Fruit fly (Drosophila melanogaster) whole organism, wandering third instar larva: ENCODE results near the gene CG31278.

Experiments
- Dfd ChIP-seq: fragments of >200 bp; optimal IDR thresholded peaks from 2 replicates; lab custom pipeline; 2017; ENCODE audit warnings: missing biosample characterization, missing genetic modification characterization
- Dif ChIP-seq: fragments of 200-275, 200-300 bp; sonication (Bioruptor generic); optimal IDR thresholded peaks from 2 replicates; lab custom pipeline; 2018; ENCODE audit warnings: missing biosample characterization, missing genetic modification characterization; ENCODE audit not compliant: partially characterized antibody
- Myc ChIP-seq: fragments of >200 bp; optimal IDR thresholded peaks from 2 replicates; lab custom pipeline; 2017
- OdsH ChIP-seq: fragments of 200-800 bp; sonication (Bioruptor generic); optimal IDR thresholded peaks from 2 replicates; lab custom pipeline; 2016; ENCODE audit warnings: missing biosample characterization, mild to moderate bottlenecking, missing genetic modification characterization
- Sp1 ChIP-seq: fragments of 200-800 bp; sonication (Bioruptor generic); optimal IDR thresholded peaks from 3 replicates; lab custom pipeline; 2019; ENCODE audit warnings: missing biosample characterization, mild to moderate bottlenecking, missing genetic modification characterization, moderate library complexity
- br ChIP-seq: fragments of 200-800 bp; sonication (Bioruptor generic); optimal IDR thresholded peaks from 2 replicates; lab custom pipeline; 2016; ENCODE audit warnings: missing biosample characterization, missing genetic modification characterization
- usp ChIP-seq: fragments of >200 bp; optimal IDR thresholded peaks from 2 replicates; lab custom pipeline; 2017; ENCODE audit warnings: missing biosample characterization, missing genetic modification characterization

dm6 chr3R:10704975-10705374 lies 3.2 kb downstream of the CG31278 start, which contains the start of gene CG31391:
- no peak for TF ChIP-seq Myc (lab: Kevin White, UChicago)
- no peak for TF ChIP-seq Dfd (GFP tag; lab: Kevin White, UChicago)
- TF ChIP-seq OdsH (GFP tag; lab: Kevin White, UChicago) = no peak
- no peak for TF ChIP-seq usp (GFP tag; lab: Kevin White, UChicago)
- no peak for TF ChIP-seq br
- TF ChIP-seq Dif = no peak
- TF ChIP-seq Sp1 (GFP tag; lab: Kevin White, UChicago) = no peak
